Fruit fly (Drosophila melanogaster): ENCODE measurements around the gene Flad1.

DNA sequence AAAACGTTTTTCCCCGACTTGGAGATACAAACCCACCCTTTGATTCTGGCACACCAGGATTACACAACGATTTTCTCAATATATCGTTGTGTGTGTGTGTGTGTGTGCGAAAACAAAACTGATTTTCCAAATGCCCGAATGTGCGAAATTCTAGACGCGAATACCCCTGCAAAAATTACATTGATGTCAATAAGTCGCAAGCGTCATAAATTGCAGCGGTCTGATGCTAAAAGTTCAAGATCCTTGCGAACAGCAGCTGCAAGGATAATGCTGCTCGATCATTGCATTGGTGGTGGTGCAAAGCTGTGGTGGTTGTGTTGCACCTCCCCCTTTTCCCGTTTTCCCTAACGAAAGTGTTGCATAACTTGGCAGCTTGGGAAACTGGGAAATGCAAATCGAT is 24.3 kb upstream of the Flad1 start:
- TF ChIP-seq Rel (GFP tag; optimal IDR thresholded peaks at IDR 0.05) (no peak), Rel (tag; optimal IDR thresholded peaks at IDR 0.05) (no peak), psq (GFP tag; optimal IDR thresholded peaks at IDR 0.05) (no peak), Abd-B (GFP tag; optimal IDR thresholded peaks at IDR 0.05) (no peak), Sp1 (GFP tag; optimal IDR thresholded peaks at IDR 0.05) (no peak)
